Fruit fly (Drosophila melanogaster): ENCODE measurements around the gene orb2.

The orb2 gene

dm6 chr3L:8925679-8926078 is 28.6 kb downstream of the orb2 start (continued):
- TF ChIP-seq bigmax (GFP tag; optimal IDR thresholded peaks at IDR 0.05) (no peak), CG17328 (GFP tag; IDR thresholded peaks at IDR 0.05) (peak; percentile 12; the same call in 1 of the 2 replicates), Antp (GFP tag; optimal IDR thresholded peaks at IDR 0.05) (no peak), CG15269 (tag; optimal IDR thresholded peaks at IDR 0.05) (no peak), Bgb (GFP tag; IDR thresholded peaks at IDR 0.05; ENCODE audit: partially characterized antibody) (no peak), Hmr (GFP tag; optimal IDR thresholded peaks at IDR 0.05) (no peak), dmrt99B (tag; optimal IDR thresholded peaks at IDR 0.05) (peak; percentile 12), CG1233 (GFP tag; optimal IDR thresholded peaks at IDR 0.05) (peak; percentile 25), chif (GFP tag; optimal IDR thresholded peaks at IDR 0.05) (no peak), her (GFP tag; optimal IDR thresholded peaks at IDR 0.05) (no peak), CG12236 (GFP tag; optimal IDR thresholded peaks at IDR 0.05) (peak; percentile 21), CG1529 (GFP tag; optimal IDR thresholded peaks at IDR 0.05) (peak; percentile 63), CG13287 (GFP tag; IDR thresholded peaks at IDR 0.05; ENCODE audit: partially characterized antibody) (no peak), ap (GFP tag; IDR thresholded peaks at IDR 0.05) (no peak), grn (GFP tag; optimal IDR thresholded peaks at IDR 0.05) (peak; percentile 22), CG7987 (GFP tag; optimal IDR thresholded peaks at IDR 0.05) (no peak), CG1603 (tag; optimal IDR thresholded peaks at IDR 0.05) (peak; percentile 14), CG5953 (GFP tag; IDR thresholded peaks at IDR 0.05) (0 out of 2 replicates have a peak, but pooled peaks have one; percentile 25), CG2120 (GFP tag; optimal IDR thresholded peaks at IDR 0.05) (no peak), ATbp (GFP tag; optimal IDR thresholded peaks at IDR 0.05) (peak; percentile 94), Oaz (GFP tag; IDR thresholded peaks at IDR 0.05) (no peak), CG10462 (GFP tag; optimal IDR thresholded peaks at IDR 0.05) (no peak), CG9437 (GFP tag; optimal IDR thresholded peaks at IDR 0.05) (no peak), eve (GFP tag; optimal IDR thresholded peaks at IDR 0.05) (peak in 1 of 2 experiments; percentile 24), pzg (GFP tag; optimal IDR thresholded peaks at IDR 0.05) (no peak), CG3995 (GFP tag; optimal IDR thresholded peaks at IDR 0.05) (no peak), ken (GFP tag; IDR thresholded peaks at IDR 0.05) (peak; percentile 59), dmrt11E (tag; optimal IDR thresholded peaks at IDR 0.05) (peak; percentile 23), Mes4 (GFP tag; optimal IDR thresholded peaks at IDR 0.05) (peak; percentile 35), CG10979 (tag; optimal IDR thresholded peaks at IDR 0.05) (peak; percentile 31), Spps (tag; optimal IDR thresholded peaks at IDR 0.05) (peak; percentile 42), BtbVII (GFP tag; optimal IDR thresholded peaks at IDR 0.05) (no peak), Nf-YB (GFP tag; optimal IDR thresholded peaks at IDR 0.05) (peak; percentile 2), pros (GFP tag; optimal IDR thresholded peaks at IDR 0.05) (no peak), repo (GFP tag; optimal IDR thresholded peaks at IDR 0.05) (no peak), CG17829 (tag; optimal IDR thresholded peaks at IDR 0.05) (no peak), unpg (GFP tag; optimal IDR thresholded peaks at IDR 0.05) (peak; percentile 36), caup (GFP tag; optimal IDR thresholded peaks at IDR 0.05; ENCODE audit: severe bottlenecking) (no peak), kah (GFP tag; optimal IDR thresholded peaks at IDR 0.05) (no peak), CG10209 (GFP tag; optimal IDR thresholded peaks at IDR 0.05) (peak; percentile 53), CG33557 (GFP tag; optimal IDR thresholded peaks at IDR 0.05) (peak; percentile 63), CG3163 (GFP tag; optimal IDR thresholded peaks at IDR 0.05) (no peak), CG31388 (GFP tag; optimal IDR thresholded peaks at IDR 0.05) (no peak), nau (GFP tag; optimal IDR thresholded peaks at IDR 0.05) (peak; percentile 34), CG16779 (GFP tag; IDR thresholded peaks at IDR 0.05) (no peak), CG14050 (GFP tag; IDR thresholded peaks at IDR 0.05) (no peak), fd96Cb (tag; optimal IDR thresholded peaks at IDR 0.05) (no peak), Blimp-1 (GFP tag; optimal IDR thresholded peaks at IDR 0.05) (peak; percentile 94), ind (GFP tag; optimal IDR thresholded peaks at IDR 0.05) (no peak), sim (GFP tag; IDR thresholded peaks at IDR 0.05) (no peak)

Data from whole organism, embryonic.